Fruit fly (Drosophila melanogaster) whole organism, prepupa: Measurements from ENCODE around the gene lwr.

Experiments used
- CG10631 ChIP-seq: fragments of 200-800 bp; sonication (Bioruptor generic); optimal IDR thresholded peaks from 2 replicates; lab custom pipeline; 2016; ENCODE audit warnings: missing biosample characterization, missing genetic modification characterization
- CG10669 ChIP-seq: fragments of 200-800 bp; sonication (Bioruptor generic); optimal IDR thresholded peaks from 3 replicates; lab custom pipeline; 2018; ENCODE audit warnings: missing biosample characterization, mild to moderate bottlenecking, missing genetic modification characterization, moderate library complexity
- CG11294 ChIP-seq: fragments of 200-800 bp; sonication (Bioruptor generic); IDR thresholded peaks from 2 replicates; pipeline ENCODE4 v1.3.6; 2022; ENCODE audit warnings: missing biosample characterization, missing genetic modification characterization
- CG16779 ChIP-seq: fragments of 200-800 bp; sonication (Bioruptor generic); optimal IDR thresholded peaks from 3 replicates; lab custom pipeline; 2017; ENCODE audit warnings: missing biosample characterization, mild to moderate bottlenecking, missing genetic modification characterization
- CG3032 ChIP-seq: fragments of 200-800 bp; optimal IDR thresholded peaks from 2 replicates; lab custom pipeline; 2019; ENCODE audit warnings: missing biosample characterization, mild to moderate bottlenecking, missing genetic modification characterization, moderate library complexity
- CG34406 ChIP-seq: fragments of 200-800 bp; sonication (Bioruptor generic); optimal IDR thresholded peaks from 3 replicates; lab custom pipeline; 2016; ENCODE audit warnings: missing biosample characterization, missing genetic modification characterization
- CG6163 ChIP-seq: fragments of 200-800 bp; sonication (Bioruptor generic); IDR thresholded peaks from 3 replicates; pipeline ENCODE4 v1.3.6; 2022; ENCODE audit warnings: missing biosample characterization, missing genetic modification characterization
- CG6276 ChIP-seq: fragments of 200-800 bp; sonication (Bioruptor generic); optimal IDR thresholded peaks from 2 replicates; lab custom pipeline; 2017; ENCODE audit warnings: missing biosample characterization, mild to moderate bottlenecking, missing genetic modification characterization
- CG6792 ChIP-seq: fragments of 200-800 bp; sonication (Bioruptor generic); optimal IDR thresholded peaks from 3 replicates; lab custom pipeline; 2016; ENCODE audit warnings: missing biosample characterization, missing genetic modification characterization
- CG6808 ChIP-seq: fragments of 200-800 bp; sonication (Bioruptor generic); optimal IDR thresholded peaks from 3 replicates; lab custom pipeline; 2017; ENCODE audit warnings: missing biosample characterization, missing genetic modification characterization, mild to moderate bottlenecking, moderate library complexity, missing genetic modification reagents
- CG7368 ChIP-seq: fragments of 200-800 bp; sonication (Bioruptor generic); optimal IDR thresholded peaks from 3 replicates; lab custom pipeline; 2016; ENCODE audit warnings: missing biosample characterization, missing genetic modification characterization
- CG8119 ChIP-seq: fragments of 200-800 bp; sonication (Bioruptor generic); IDR thresholded peaks from 3 replicates; pipeline ENCODE4 v1.3.6; 2022; ENCODE audit warnings: missing biosample characterization, missing genetic modification characterization
- CG8319 ChIP-seq: fragments of 200-800 bp; sonication (Bioruptor generic); optimal IDR thresholded peaks from 3 replicates; lab custom pipeline; 2016; ENCODE audit warnings: missing biosample characterization, missing genetic modification characterization
- CG8632 ChIP-seq: fragments of 200-800 bp; sonication (Bioruptor generic); optimal IDR thresholded peaks from 3 replicates; lab custom pipeline; 2016; ENCODE audit warnings: missing biosample characterization, missing genetic modification characterization
- CG9139 ChIP-seq: fragments of 200-800 bp; sonication (Bioruptor generic); optimal IDR thresholded peaks from 3 replicates; lab custom pipeline; 2017; ENCODE audit warnings: missing biosample characterization, mild to moderate bottlenecking, missing genetic modification characterization
- Eip75B ChIP-seq: fragments of 200-800 bp; sonication (Bioruptor generic); optimal IDR thresholded peaks from 3 replicates; lab custom pipeline; 2016; ENCODE audit warnings: missing biosample characterization, missing genetic modification characterization
- Ets21C ChIP-seq: fragments of 200-800 bp; sonication (Bioruptor generic); optimal IDR thresholded peaks from 3 replicates; lab custom pipeline; 2016; ENCODE audit warnings: missing biosample characterization, missing genetic modification characterization
- Ets96B ChIP-seq: fragments of 200-800 bp; optimal IDR thresholded peaks from 2 replicates; lab custom pipeline; 2019; ENCODE audit warnings: missing biosample characterization, mild to moderate bottlenecking, missing genetic modification characterization, moderate library complexity
- Gug ChIP-seq: fragments of 200-800 bp; sonication (Bioruptor generic); IDR thresholded peaks from 2 replicates; pipeline ENCODE4 v1.3.6; 2022; ENCODE audit warnings: missing biosample characterization, missing genetic modification characterization
- Hr38 ChIP-seq: sonication (Bioruptor generic); optimal IDR thresholded peaks from 2 replicates; lab custom pipeline; 2016; ENCODE audit warnings: missing biosample characterization, missing genetic modification characterization
- Hr39 ChIP-seq: fragments of 200-800 bp; sonication (Bioruptor generic); optimal IDR thresholded peaks from 2 replicates; lab custom pipeline; 2016; ENCODE audit warnings: missing biosample characterization, missing genetic modification characterization
- Hr4 ChIP-seq: fragments of 200-800 bp; sonication (Bioruptor generic); optimal IDR thresholded peaks from 3 replicates; lab custom pipeline; 2016; ENCODE audit warnings: missing biosample characterization, missing genetic modification characterization
- Lpt ChIP-seq: fragments of 200-800 bp; sonication (Bioruptor generic); optimal IDR thresholded peaks from 3 replicates; lab custom pipeline; 2016; ENCODE audit warnings: missing biosample characterization, missing genetic modification characterization
- Met ChIP-seq: fragments of 200-800 bp; sonication (Bioruptor generic); optimal IDR thresholded peaks from 3 replicates; lab custom pipeline; 2016; ENCODE audit warnings: missing biosample characterization, missing genetic modification characterization
- Smox ChIP-seq: fragments of 200-800 bp; sonication (Bioruptor generic); optimal IDR thresholded peaks from 3 replicates; lab custom pipeline; 2016; ENCODE audit warnings: missing biosample characterization, missing genetic modification characterization
- Sox102F ChIP-seq: fragments of 200-800 bp; sonication (Bioruptor generic); optimal IDR thresholded peaks from 2 replicates; lab custom pipeline; 2016; ENCODE audit warnings: missing biosample characterization, mild to moderate bottlenecking, missing genetic modification characterization
- Sox14 ChIP-seq: fragments of 200-800 bp; sonication (Bioruptor generic); optimal IDR thresholded peaks from 3 replicates; lab custom pipeline; 2016; ENCODE audit warnings: missing biosample characterization, missing genetic modification characterization
- achi ChIP-seq: fragments of 200-800 bp; sonication (Bioruptor generic); optimal IDR thresholded peaks from 3 replicates; lab custom pipeline; 2016; ENCODE audit warnings: missing biosample characterization, missing genetic modification characterization
- acj6 ChIP-seq: fragments of 200-800 bp; sonication (Bioruptor generic); optimal IDR thresholded peaks from 3 replicates; lab custom pipeline; 2016; ENCODE audit warnings: missing biosample characterization, missing genetic modification characterization
- cyc ChIP-seq: fragments of 200-800 bp; sonication (Bioruptor generic); optimal IDR thresholded peaks from 3 replicates; lab custom pipeline; 2016; ENCODE audit warnings: missing biosample characterization, missing genetic modification characterization
- dac ChIP-seq: fragments of 200-800 bp; sonication (Bioruptor generic); optimal IDR thresholded peaks from 2 replicates; lab custom pipeline; 2017; ENCODE audit warnings: missing biosample characterization, mild to moderate bottlenecking, missing genetic modification characterization
- dsx ChIP-seq: fragments of 200-800 bp; optimal IDR thresholded peaks from 3 replicates; lab custom pipeline; 2019; ENCODE audit warnings: missing biosample characterization, mild to moderate bottlenecking, missing genetic modification characterization, moderate library complexity; ENCODE audit not compliant: poor library complexity, severe bottlenecking
- fd59A ChIP-seq: fragments of 200-800 bp; sonication (Bioruptor generic); optimal IDR thresholded peaks from 2 replicates; lab custom pipeline; 2017; ENCODE audit warnings: missing biosample characterization, mild to moderate bottlenecking, missing genetic modification characterization, missing genetic modification reagents
- fd85E ChIP-seq: fragments of 200-800 bp; sonication (Bioruptor generic); optimal IDR thresholded peaks from 3 replicates; lab custom pipeline; 2016; ENCODE audit warnings: missing biosample characterization, missing genetic modification characterization
- lz ChIP-seq: fragments of 200-800 bp; sonication (Bioruptor generic); optimal IDR thresholded peaks from 3 replicates; lab custom pipeline; 2016; ENCODE audit warnings: missing biosample characterization, missing genetic modification characterization
- net ChIP-seq: fragments of 200-800 bp; sonication (Bioruptor generic); optimal IDR thresholded peaks from 3 replicates; lab custom pipeline; 2016; ENCODE audit warnings: missing biosample characterization, missing genetic modification characterization
- pdm3 ChIP-seq: fragments of 200-800 bp; sonication (Bioruptor generic); optimal IDR thresholded peaks from 3 replicates; lab custom pipeline; 2016; ENCODE audit warnings: missing biosample characterization, missing genetic modification characterization
- salr ChIP-seq, 2 experiments: fragments of 200-800 bp; sonication (Bioruptor generic); optimal IDR thresholded peaks; 3 replicates each; lab custom pipeline; 2016 to 2018; ENCODE audit warnings: missing biosample characterization in 2 of 2, missing genetic modification characterization in 2 of 2, mild to moderate bottlenecking in 1 of 2
- spab ChIP-seq: fragments of 200-800 bp; sonication (Bioruptor generic); optimal IDR thresholded peaks from 2 replicates; lab custom pipeline; 2017; ENCODE audit warnings: missing biosample characterization, mild to moderate bottlenecking, missing genetic modification characterization, missing genetic modification reagents
- svp ChIP-seq: fragments of 200-800 bp; sonication (Bioruptor generic); peaks from one replicate; lab custom pipeline; 2016; ENCODE audit warnings: missing biosample characterization, missing genetic modification characterization
- topi ChIP-seq: fragments of 200-800 bp; sonication (Bioruptor generic); optimal IDR thresholded peaks from 3 replicates; lab custom pipeline; 2016; ENCODE audit warnings: missing biosample characterization, missing genetic modification characterization
- vri ChIP-seq: fragments of 200-800 bp; sonication (Bioruptor generic); optimal IDR thresholded peaks from 3 replicates; lab custom pipeline; 2016; ENCODE audit warnings: missing biosample characterization, mild to moderate bottlenecking, missing genetic modification characterization

The lwr gene

DNA sequence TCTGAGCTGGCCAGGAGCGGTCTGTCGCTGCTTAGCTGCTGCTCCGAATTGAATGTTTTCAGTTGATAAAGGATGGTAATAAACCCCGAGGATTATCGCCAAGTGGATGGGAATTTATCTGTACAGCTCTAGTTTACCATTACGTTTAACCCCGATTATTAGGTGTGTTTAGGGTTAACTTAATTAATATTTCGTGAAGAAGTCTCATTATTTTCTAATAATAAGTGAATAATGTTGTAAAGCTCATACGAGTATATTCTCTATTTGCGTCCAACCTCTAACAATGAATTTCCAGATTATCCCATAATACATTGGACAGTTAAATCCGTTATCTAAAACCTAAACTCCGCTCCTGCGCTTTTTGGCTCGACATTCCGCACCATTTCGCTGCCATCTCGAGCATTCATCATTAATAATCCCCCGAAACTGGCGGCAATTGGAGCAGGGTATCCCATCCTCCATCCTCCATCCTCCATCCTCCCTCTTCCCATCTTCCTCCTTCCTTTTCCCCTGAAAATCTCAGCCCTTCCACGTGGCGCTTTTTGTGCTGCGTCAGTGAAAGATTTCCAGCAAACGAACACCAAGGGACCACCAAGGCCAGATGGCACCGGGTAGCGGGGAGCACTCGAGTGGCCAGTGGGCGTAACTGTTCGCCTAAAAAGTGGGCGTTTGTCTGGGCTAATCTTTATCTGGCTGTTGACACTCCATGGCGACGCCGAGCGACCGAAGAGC lies 16.0 kb downstream of the lwr start (continued):
- TF ChIP-seq acj6 (GFP tag; lab: Kevin White, UChicago) (peak; percentile 1), CG34406 (GFP tag; lab: Kevin White, UChicago) (no peak), CG7368 (no peak), CG6163 (GFP tag; lab: Robert Waterston, UW) (no peak), CG8319 (GFP tag; lab: Kevin White, UChicago) (no peak), Eip75B (GFP tag; lab: Kevin White, UChicago) (no peak), net (GFP tag; lab: Kevin White, UChicago) (no peak), CG6792 (GFP tag; lab: Kevin White, UChicago) (no peak), Sox102F (peak; percentile 27), Smox (GFP tag; lab: Kevin White, UChicago) (peak; percentile 2), Hr38 (no peak), Lpt (GFP tag; lab: Kevin White, UChicago) (no peak), achi (GFP tag; lab: Kevin White, UChicago) (no peak), CG9139 (GFP tag; lab: Kevin White, UChicago) (no peak), Hr39 (GFP tag; lab: Kevin White, UChicago) (peak; percentile 10)

- no peak for TF ChIP-seq cyc (GFP tag; lab: Kevin White, UChicago)
- TF ChIP-seq CG3032 (tag; lab: Kevin White, UChicago) = no peak
- TF ChIP-seq Hr4 = no peak
- TF ChIP-seq CG11294 = no peak
- no peak for TF ChIP-seq fd85E (GFP tag; lab: Kevin White, UChicago)
- TF ChIP-seq CG10669 (GFP tag; lab: Kevin White, UChicago) = no peak
- TF ChIP-seq CG7368 = no peak
- TF ChIP-seq Met (GFP tag; lab: Kevin White, UChicago) = no peak
- no peak for TF ChIP-seq Ets96B (tag; lab: Kevin White, UChicago)
- TF ChIP-seq CG16779 (tag; lab: Kevin White, UChicago) = no peak
- TF ChIP-seq Smox (GFP tag; lab: Kevin White, UChicago) = no peak
- no peak for TF ChIP-seq CG8119 (GFP tag; lab: Robert Waterston, UW)
- TF ChIP-seq salr (GFP tag; optimal IDR thresholded peaks at IDR 0.05; lab: Kevin White, UChicago) = no peak
- no peak for TF ChIP-seq Gug (GFP tag; lab: Robert Waterston, UW)
- TF ChIP-seq CG9139 (GFP tag; lab: Kevin White, UChicago) = no peak
- TF ChIP-seq CG6808 = no peak
These were observed 16.7 kb downstream of the lwr start for dm6 chr2L:525547-526180.

DNA sequence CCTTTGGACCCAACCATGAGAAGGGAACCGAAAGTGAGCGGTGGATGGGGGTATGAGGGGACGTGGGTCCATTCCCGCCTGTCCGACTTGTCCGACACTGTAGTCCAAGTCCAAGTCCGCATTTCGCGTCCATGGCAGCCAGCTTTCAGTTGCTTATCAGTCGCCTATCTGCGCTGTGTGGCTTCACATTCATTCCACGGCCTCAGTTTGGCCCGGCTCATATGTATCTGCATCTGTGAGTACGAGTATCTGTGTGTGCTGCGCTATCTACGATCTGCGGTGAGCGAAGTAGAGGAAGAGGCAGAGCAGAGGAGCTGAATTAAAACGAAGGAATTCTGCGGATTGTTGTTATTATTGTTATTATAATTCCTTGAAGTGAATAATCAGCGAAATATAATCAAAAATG lies 17.9 kb downstream of the lwr start:
- TF ChIP-seq Eip75B (GFP tag; lab: Kevin White, UChicago) (no peak), salr (GFP tag; optimal IDR thresholded peaks at IDR 0.05; lab: Kevin White, UChicago) (peak in 1 of 2 experiments; percentile 29), Met (GFP tag; lab: Kevin White, UChicago) (no peak), CG8119 (GFP tag; lab: Robert Waterston, UW) (peak; percentile 43; the same call in 2 of the 3 replicates), Hr4 (peak; percentile 20), achi (GFP tag; lab: Kevin White, UChicago) (no peak), CG6792 (GFP tag; lab: Kevin White, UChicago) (no peak), spab (GFP tag; lab: Kevin White, UChicago) (peak; percentile 55), Smox (GFP tag; lab: Kevin White, UChicago) (no peak), CG6163 (GFP tag; lab: Robert Waterston, UW) (peak; percentile 49; the same call in 2 of the 3 replicates), CG11294 (no peak), CG34406 (GFP tag; lab: Kevin White, UChicago) (no peak), topi (GFP tag; lab: Kevin White, UChicago) (no peak), acj6 (GFP tag; lab: Kevin White, UChicago) (no peak), CG3032 (tag; lab: Kevin White, UChicago) (peak; percentile 5), pdm3 (no peak), Hr38 (no peak), net (GFP tag; lab: Kevin White, UChicago) (peak; percentile 8), CG10631 (GFP tag; lab: Kevin White, UChicago) (no peak), dsx (GFP tag; lab: Kevin White, UChicago) (peak; percentile 52), lz (GFP tag; lab: Kevin White, UChicago) (no peak), svp (GFP tag; lab: Kevin White, UChicago) (peak; percentile 97), Sox102F (no peak), fd59A (GFP tag; lab: Kevin White, UChicago) (no peak), Sox14 (GFP tag; lab: Kevin White, UChicago) (peak; percentile 13), CG6276 (GFP tag; lab: Kevin White, UChicago) (peak; percentile 70), CG8632 (no peak), dac (no peak), CG6808 (peak; percentile 68), Ets21C (GFP tag; lab: Kevin White, UChicago) (no peak), CG16779 (tag; lab: Kevin White, UChicago) (peak; percentile 60), vri (GFP tag; lab: Kevin White, UChicago) (no peak), Hr39 (GFP tag; lab: Kevin White, UChicago) (no peak), CG7368 (peak; percentile 4), CG8319 (GFP tag; lab: Kevin White, UChicago) (no peak)
